Worm (Caenorhabditis elegans): Measurements from ENCODE around the gene lin-8.

DNA sequence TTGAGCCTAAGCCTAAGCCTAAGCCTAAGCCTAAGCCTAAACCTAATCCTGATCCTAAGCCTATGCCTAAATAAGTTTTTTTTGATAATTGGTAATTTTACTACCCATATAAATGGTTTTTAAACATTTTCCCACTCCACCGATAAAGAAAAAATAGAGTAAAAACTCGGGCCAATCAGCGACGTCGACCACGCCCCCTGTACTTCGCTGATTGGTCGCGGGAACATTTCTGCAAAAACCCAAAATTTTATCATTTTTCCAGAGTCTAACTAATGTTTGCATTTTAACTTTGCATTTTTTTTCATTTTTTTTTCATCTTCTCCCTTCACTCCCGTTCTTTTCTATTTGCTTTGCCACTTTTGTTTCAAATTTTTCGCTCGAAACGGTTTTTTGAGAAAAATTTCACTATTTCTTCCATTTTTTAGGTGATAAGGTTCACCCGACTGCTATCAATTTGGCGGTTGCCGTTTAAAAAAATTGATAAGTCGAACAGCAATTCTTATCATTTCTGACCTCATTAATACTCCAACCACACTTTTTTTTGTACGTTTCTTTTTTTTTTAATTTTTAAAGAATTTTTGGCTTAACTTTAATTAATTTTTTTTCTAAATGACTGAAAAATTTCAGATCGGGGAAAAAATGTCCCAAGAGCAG lies 42.3 kb upstream of the lin-8 start, which contains the start of gene C41H7.2:
- TF ChIP-seq ztf-23 (GFP tag; IDR thresholded peaks at IDR 0.05) (no peak), T22C8.4 (GFP tag; IDR thresholded peaks at IDR 0.05) (no peak), med-1 (GFP tag; optimal IDR thresholded peaks at IDR 0.05; ENCODE audit: insufficient read depth) (no peak), ztf-29 (GFP tag; IDR thresholded peaks at IDR 0.05) (no peak), klf-2 (GFP tag; conservative IDR thresholded peaks at IDR 0.05) (no peak), flt-1 (GFP tag; IDR thresholded peaks at IDR 0.05) (0 out of 2 replicates have a peak, but pooled peaks have one; percentile 2), cog-1 (tag; optimal IDR thresholded peaks at IDR 0.05) (no peak), tab-1 (GFP tag; IDR thresholded peaks at IDR 0.05) (no peak)
